Worm (Caenorhabditis elegans): Measurements from ENCODE around the gene hpr-9.

DNA sequence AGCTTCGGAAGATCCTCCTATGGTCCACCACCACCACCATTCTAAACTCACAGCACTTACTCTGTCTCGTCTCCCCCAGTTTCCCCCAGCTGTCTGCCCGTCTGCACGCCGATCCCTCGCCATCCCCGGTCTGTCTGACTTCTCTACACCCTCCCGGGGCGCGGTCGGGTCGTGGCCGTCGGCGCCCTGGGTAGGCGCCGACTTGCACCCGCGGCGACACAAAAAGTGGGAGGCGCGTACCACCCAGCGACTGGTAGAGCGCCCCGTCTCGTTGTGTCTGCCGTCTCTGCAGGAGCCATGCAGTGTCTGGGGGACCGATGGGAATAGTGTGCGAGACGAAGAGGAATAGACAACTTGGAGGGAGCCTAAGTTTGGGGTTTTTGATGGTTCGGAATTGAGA lies 12.7 kb downstream of the hpr-9 start:
- TF ChIP-seq tlf-1 (GFP tag; optimal IDR thresholded peaks at IDR 0.05) (no peak), T07F8.4 (tag; optimal IDR thresholded peaks at IDR 0.05) (no peak), ccch-3 (GFP tag; optimal IDR thresholded peaks at IDR 0.05) (no peak), lin-40 (tag; optimal IDR thresholded peaks at IDR 0.05) (peak; percentile 67), hmg-20 (GFP tag; IDR thresholded peaks at IDR 0.05) (no peak), ceh-27 (GFP tag; optimal IDR thresholded peaks at IDR 0.05) (peak; percentile 78), lin-26 (GFP tag; IDR thresholded peaks at IDR 0.05) (0 out of 2 replicates have a peak, but pooled peaks have one; percentile 31), egl-44 (GFP tag; IDR thresholded peaks at IDR 0.05) (no peak), egl-18 (GFP tag; IDR thresholded peaks at IDR 0.05) (no peak)
